Fruit fly (Drosophila melanogaster) whole organism, wandering third instar larva: ENCODE data around the gene CG5282.

Source experiments
- CrebA ChIP-seq: fragments of 200-800 bp; sonication (Bioruptor generic); optimal IDR thresholded peaks from 2 replicates; lab custom pipeline; 2016; ENCODE audit warnings: missing biosample characterization, mild to moderate bottlenecking, missing genetic modification characterization, borderline replicate concordance
- GATAd ChIP-seq: sonication (Bioruptor generic); optimal IDR thresholded peaks from 2 replicates; lab custom pipeline; 2016; ENCODE audit warnings: missing biosample characterization, missing genetic modification characterization
- N ChIP-seq: fragments of >200 bp; optimal IDR thresholded peaks from 2 replicates; lab custom pipeline; 2018; ENCODE audit warnings: missing biosample characterization, missing external identifiers, missing genetic modification characterization
- Rel ChIP-seq, 2 experiments: fragments of 200-800 bp; sonication (Bioruptor generic) in 1 of 2; optimal IDR thresholded peaks; 2 replicates in 1 of 2; 3 replicates in 1 of 2; lab custom pipeline; 2016 to 2019; ENCODE audit warnings: mild to moderate bottlenecking in 2 of 2, missing biosample characterization in 2 of 2, missing genetic modification characterization in 2 of 2, moderate library complexity in 1 of 2
- Sp1 ChIP-seq: fragments of 200-800 bp; sonication (Bioruptor generic); optimal IDR thresholded peaks from 3 replicates; lab custom pipeline; 2019; ENCODE audit warnings: missing biosample characterization, mild to moderate bottlenecking, missing genetic modification characterization, moderate library complexity
- br ChIP-seq: fragments of 200-800 bp; sonication (Bioruptor generic); optimal IDR thresholded peaks from 2 replicates; lab custom pipeline; 2016; ENCODE audit warnings: missing biosample characterization, missing genetic modification characterization
- h ChIP-seq: fragments of 200-800 bp; sonication (Bioruptor generic); optimal IDR thresholded peaks from 3 replicates; lab custom pipeline; 2016; ENCODE audit warnings: missing biosample characterization, mild to moderate bottlenecking, missing genetic modification characterization
- pan ChIP-seq: fragments of >200 bp; optimal IDR thresholded peaks from 2 replicates; lab custom pipeline; 2017
- sv ChIP-seq: fragments of 200-800 bp; sonication (Bioruptor generic); optimal IDR thresholded peaks from 3 replicates; lab custom pipeline; 2016; ENCODE audit warnings: missing biosample characterization, missing genetic modification characterization

dm6 chr3L:20431619-20432018, 5.7 kb upstream of the CG5282 start:
- TF ChIP-seq h (GFP tag; lab: Kevin White, UChicago) (no peak), sv (GFP tag; lab: Kevin White, UChicago) (no peak), pan (no peak), CrebA (no peak), Rel (GFP tag; optimal IDR thresholded peaks at IDR 0.05; lab: Kevin White, UChicago) (no peak), Rel (tag; optimal IDR thresholded peaks at IDR 0.05; lab: Kevin White, UChicago) (no peak), GATAd (GFP tag; lab: Kevin White, UChicago) (no peak), Sp1 (no peak), br (GFP tag; lab: Kevin White, UChicago) (no peak), N (GFP tag; lab: Kevin White, UChicago) (no peak)
